Fruit fly (Drosophila melanogaster) whole organism, embryonic: ENCODE measurements around the gene CG6972.

Experiments used
- Aef1 ChIP-seq: fragments of 200-800 bp; sonication (Bioruptor generic); IDR thresholded peaks from 3 replicates; pipeline ENCODE4 v1.3.6; 2022; ENCODE audit warnings: missing biosample characterization, missing genetic modification characterization
- Antp ChIP-seq: fragments of 200-800 bp; sonication (Bioruptor generic); optimal IDR thresholded peaks from 3 replicates; lab custom pipeline; 2016; ENCODE audit warnings: missing biosample characterization, missing genetic modification characterization
- C15 ChIP-seq: fragments of 200-800 bp; sonication (Bioruptor generic); IDR thresholded peaks from 3 replicates; pipeline ENCODE4 v1.3.6; 2022; ENCODE audit warnings: missing biosample characterization, missing genetic modification characterization
- CG10267 ChIP-seq: fragments of 200-800 bp; sonication (Bioruptor generic); optimal IDR thresholded peaks from 2 replicates; lab custom pipeline; 2018; ENCODE audit warnings: missing biosample characterization, mild to moderate bottlenecking, missing genetic modification characterization, moderate library complexity
- CG10321 ChIP-seq: fragments of 200-800 bp; sonication (Bioruptor generic); IDR thresholded peaks from 2 replicates; pipeline ENCODE4 v1.3.6; 2022; ENCODE audit warnings: missing biosample characterization, missing genetic modification characterization
- CG10431 ChIP-seq: fragments of 200-800 bp; sonication (Bioruptor generic); optimal IDR thresholded peaks from 3 replicates; lab custom pipeline; 2018; ENCODE audit warnings: missing biosample characterization, mild to moderate bottlenecking, missing genetic modification characterization
- CG10959 ChIP-seq: fragments of 200-800 bp; sonication (Bioruptor generic); IDR thresholded peaks from 2 replicates; pipeline ENCODE4 v1.3.6; 2022; ENCODE audit warnings: missing biosample characterization, missing genetic modification characterization
- CG11093 ChIP-seq: fragments of 200-800 bp; sonication (Bioruptor generic); IDR thresholded peaks from 3 replicates; pipeline ENCODE4 v1.3.6; 2022; ENCODE audit warnings: missing biosample characterization, missing genetic modification characterization
- CG11560 ChIP-seq: fragments of 200-800 bp; sonication (Bioruptor generic); IDR thresholded peaks from 3 replicates; pipeline ENCODE4 v1.3.6; 2022; ENCODE audit warnings: missing biosample characterization, missing genetic modification characterization
- CG11695 ChIP-seq: fragments of 200-800 bp; sonication (Bioruptor generic); IDR thresholded peaks from 3 replicates; pipeline ENCODE4 v1.3.6; 2022; ENCODE audit warnings: missing biosample characterization, missing genetic modification characterization
- CG12391 ChIP-seq: fragments of 200-800 bp; sonication (Bioruptor generic); optimal IDR thresholded peaks from 3 replicates; lab custom pipeline; 2018; ENCODE audit warnings: missing biosample characterization, mild to moderate bottlenecking, missing genetic modification characterization, moderate library complexity
- CG14710 ChIP-seq: fragments of 200-800 bp; sonication (Bioruptor generic); optimal IDR thresholded peaks from 3 replicates; lab custom pipeline; 2019; ENCODE audit warnings: missing biosample characterization, mild to moderate bottlenecking, missing genetic modification characterization, moderate library complexity
- CG15479 ChIP-seq: fragments of 200-800 bp; sonication (Bioruptor generic); optimal IDR thresholded peaks from 3 replicates; lab custom pipeline; 2019; ENCODE audit warnings: missing biosample characterization, mild to moderate bottlenecking, missing genetic modification characterization, moderate library complexity
- CG17612 ChIP-seq: fragments of 200-800 bp; sonication (Bioruptor generic); IDR thresholded peaks from 2 replicates; pipeline ENCODE4 v1.3.6; 2022; ENCODE audit warnings: missing biosample characterization, missing genetic modification characterization
- CG1792 ChIP-seq: fragments of 200-800 bp; sonication (Bioruptor generic); optimal IDR thresholded peaks from 2 replicates; lab custom pipeline; 2016; ENCODE audit warnings: missing biosample characterization, missing genetic modification characterization
- CG30020 ChIP-seq: fragments of 200-800 bp; optimal IDR thresholded peaks from 2 replicates; lab custom pipeline; 2019; ENCODE audit warnings: missing biosample characterization, mild to moderate bottlenecking, missing genetic modification characterization, moderate library complexity
- CG30431 ChIP-seq: fragments of 200-800 bp; sonication (Bioruptor generic); optimal IDR thresholded peaks from 2 replicates; lab custom pipeline; 2017; ENCODE audit warnings: missing biosample characterization, missing genetic modification characterization
- CG31441 ChIP-seq: fragments of 200-800 bp; sonication (Bioruptor generic); IDR thresholded peaks from 2 replicates; pipeline ENCODE4 v1.3.6; 2022; ENCODE audit warnings: missing biosample characterization, missing genetic modification characterization
- CG32767 ChIP-seq: fragments of 200-800 bp; sonication (Bioruptor generic); IDR thresholded peaks from 2 replicates; pipeline ENCODE4 v1.3.6; 2022; ENCODE audit warnings: missing biosample characterization, missing genetic modification characterization
- CG3281 ChIP-seq: fragments of 200-800 bp; sonication (Bioruptor generic); optimal IDR thresholded peaks from 3 replicates; lab custom pipeline; 2017; ENCODE audit warnings: missing biosample characterization, mild to moderate bottlenecking, missing genetic modification characterization
- CG3407 ChIP-seq: fragments of 200-800 bp; sonication (Bioruptor generic); optimal IDR thresholded peaks from 2 replicates; lab custom pipeline; 2018; ENCODE audit warnings: missing biosample characterization, mild to moderate bottlenecking, missing genetic modification characterization
- CG34376 ChIP-seq: fragments of 200-800 bp; sonication (Bioruptor generic); optimal IDR thresholded peaks from 2 replicates; lab custom pipeline; 2018; ENCODE audit warnings: missing biosample characterization, mild to moderate bottlenecking, missing genetic modification characterization
- CG3726 ChIP-seq: fragments of 200-800 bp; sonication (Bioruptor generic); IDR thresholded peaks from 3 replicates; pipeline ENCODE4, ENCODE4 v1.3.6; 2022; ENCODE audit warnings: missing biosample characterization, missing genetic modification characterization
- CG4360 ChIP-seq: fragments of 200-800 bp; sonication (Bioruptor generic); IDR thresholded peaks from 2 replicates; pipeline ENCODE4 v1.3.6; 2022; ENCODE audit warnings: missing biosample characterization, missing genetic modification characterization
- CG6791 ChIP-seq: fragments of 200-800 bp; sonication (Bioruptor generic); IDR thresholded peaks from 3 replicates; pipeline ENCODE4 v1.3.6; 2022; ENCODE audit warnings: missing biosample characterization, missing genetic modification characterization; ENCODE audit not compliant: partially characterized antibody
- CG9437 ChIP-seq: fragments of 200-800 bp; sonication (Bioruptor generic); optimal IDR thresholded peaks from 2 replicates; lab custom pipeline; 2018; ENCODE audit warnings: missing biosample characterization, mild to moderate bottlenecking, missing genetic modification characterization
- CG9932 ChIP-seq: fragments of 200-800 bp; sonication (Bioruptor generic); IDR thresholded peaks from 2 replicates; pipeline ENCODE4 v1.3.6; 2022; ENCODE audit warnings: missing biosample characterization, missing genetic modification characterization
- CHES-1-like ChIP-seq: fragments of 200-800 bp; sonication (Bioruptor generic); optimal IDR thresholded peaks from 2 replicates; lab custom pipeline; 2016; ENCODE audit warnings: missing biosample characterization, missing genetic modification characterization
- CoRest ChIP-seq: fragments of 200-800 bp; sonication (Bioruptor generic); optimal IDR thresholded peaks from 3 replicates; lab custom pipeline; 2018; ENCODE audit warnings: missing biosample characterization, mild to moderate bottlenecking, missing genetic modification characterization, moderate library complexity
- Dp ChIP-seq: fragments of 200-800 bp; sonication (Bioruptor generic); optimal IDR thresholded peaks from 2 replicates; lab custom pipeline; 2018; ENCODE audit warnings: missing biosample characterization, mild to moderate bottlenecking, missing genetic modification characterization, moderate library complexity
- Dref ChIP-seq: fragments of 200-800 bp; sonication (Bioruptor generic); IDR thresholded peaks from 2 replicates; pipeline ENCODE4 v1.3.6; 2022; ENCODE audit warnings: missing biosample characterization, missing genetic modification characterization
- E2f1 ChIP-seq: fragments of 200-800 bp; sonication (Bioruptor generic); IDR thresholded peaks from 2 replicates; pipeline ENCODE4 v1.3.6; 2022; ENCODE audit warnings: missing biosample characterization, missing genetic modification characterization
- Fer3 ChIP-seq: fragments of 200-800 bp; sonication (Bioruptor generic); optimal IDR thresholded peaks from 2 replicates; lab custom pipeline; 2018; ENCODE audit warnings: missing biosample characterization, mild to moderate bottlenecking, missing genetic modification characterization, moderate library complexity
- Ptx1 ChIP-seq: fragments of 200-800 bp; sonication (Bioruptor generic); IDR thresholded peaks from 2 replicates; pipeline ENCODE4 v1.3.6; 2022; ENCODE audit warnings: missing biosample characterization, missing genetic modification characterization
- abd-A ChIP-seq: fragments of 200-800 bp; sonication (Bioruptor generic); optimal IDR thresholded peaks from 3 replicates; lab custom pipeline; 2019; ENCODE audit warnings: missing biosample characterization, mild to moderate bottlenecking, missing genetic modification characterization, moderate library complexity
- al ChIP-seq: fragments of 200-800 bp; sonication (Bioruptor generic); IDR thresholded peaks from 2 replicates; pipeline ENCODE4 v1.3.6; 2022; ENCODE audit warnings: missing biosample characterization, missing genetic modification characterization
- ash1 ChIP-seq: fragments of 200-800 bp; sonication (Bioruptor generic); optimal IDR thresholded peaks from 2 replicates; lab custom pipeline; 2018; ENCODE audit warnings: missing biosample characterization, mild to moderate bottlenecking, missing genetic modification characterization
- ci ChIP-seq: fragments of 200-800 bp; sonication (Bioruptor generic); IDR thresholded peaks from 3 replicates; pipeline ENCODE4 v1.3.6; 2022; ENCODE audit warnings: missing biosample characterization, missing genetic modification characterization
- cwo ChIP-seq: fragments of 200-800 bp; sonication (Bioruptor generic); optimal IDR thresholded peaks from 3 replicates; lab custom pipeline; 2017; ENCODE audit warnings: missing biosample characterization, missing genetic modification characterization, mild to moderate bottlenecking, moderate library complexity, missing genetic modification reagents
- danr ChIP-seq: fragments of 200-800 bp; sonication (Bioruptor generic); IDR thresholded peaks from 2 replicates; pipeline ENCODE4 v1.3.6; 2022; ENCODE audit warnings: missing biosample characterization, missing genetic modification characterization
- esg ChIP-seq: fragments of 200-800 bp; sonication (Bioruptor generic); conservative IDR thresholded peaks from 2 replicates; pipeline ENCODE4 v1.3.6; 2022; ENCODE audit warnings: missing biosample characterization, missing genetic modification characterization
- fd3F ChIP-seq: fragments of 200-800 bp; sonication (Bioruptor generic); optimal IDR thresholded peaks from 2 replicates; lab custom pipeline; 2018; ENCODE audit warnings: missing biosample characterization, mild to moderate bottlenecking, missing genetic modification characterization, moderate library complexity
- gcm ChIP-seq: fragments of 200-800 bp; sonication (Bioruptor generic); optimal IDR thresholded peaks from 2 replicates; lab custom pipeline; 2019; ENCODE audit warnings: missing biosample characterization, mild to moderate bottlenecking, missing genetic modification characterization, moderate library complexity
- nmo ChIP-seq: fragments of 200-800 bp; sonication (Bioruptor generic); optimal IDR thresholded peaks from 2 replicates; lab custom pipeline; 2018; ENCODE audit warnings: missing biosample characterization, mild to moderate bottlenecking, missing genetic modification characterization, moderate library complexity
- nom ChIP-seq: fragments of 200-800 bp; sonication (Bioruptor generic); optimal IDR thresholded peaks from 2 replicates; lab custom pipeline; 2017; ENCODE audit warnings: missing biosample characterization, missing genetic modification characterization, mild to moderate bottlenecking, moderate library complexity, missing genetic modification reagents
- ro ChIP-seq: fragments of 200-800 bp; sonication (Bioruptor generic); IDR thresholded peaks from 2 replicates; pipeline ENCODE4 v1.3.6; 2022; ENCODE audit warnings: missing biosample characterization, missing genetic modification characterization
- schlank ChIP-seq: fragments of 200-800 bp; sonication (Bioruptor generic); optimal IDR thresholded peaks from 2 replicates; lab custom pipeline; 2018; ENCODE audit warnings: missing biosample characterization, mild to moderate bottlenecking, missing genetic modification characterization
- scrt ChIP-seq: fragments of 200-800 bp; sonication (Bioruptor generic); optimal IDR thresholded peaks from 2 replicates; lab custom pipeline; 2018; ENCODE audit warnings: missing biosample characterization, mild to moderate bottlenecking, missing genetic modification characterization, moderate library complexity
- sens ChIP-seq: fragments of 200-800 bp; sonication (Bioruptor generic); peaks from one replicate; lab custom pipeline; 2016; ENCODE audit warnings: missing biosample characterization, missing genetic modification characterization
- slbo ChIP-seq: fragments of 200-800 bp; sonication (Bioruptor generic); IDR thresholded peaks from 2 replicates; pipeline ENCODE4 v1.3.6; 2022; ENCODE audit warnings: missing biosample characterization, missing genetic modification characterization
- wek ChIP-seq: fragments of 200-800 bp; sonication (Bioruptor generic); optimal IDR thresholded peaks from 3 replicates; lab custom pipeline; 2018; ENCODE audit warnings: missing biosample characterization, mild to moderate bottlenecking, missing genetic modification characterization, moderate library complexity

CG6972 gene

dm6 chr3R:22673528-22673959 is 28.3 kb upstream of the CG6972 start (continued):
- TF ChIP-seq sens (peak; percentile 98), CG11695 (GFP tag; lab: Robert Waterston, UW) (peak; percentile 62; the same call in 2 of the 3 replicates), CG3281 (GFP tag; lab: Kevin White, UChicago) (peak; percentile 57), nmo (GFP tag; lab: Kevin White, UChicago) (peak; percentile 84), CG12391 (tag; lab: Kevin White, UChicago) (peak; percentile 84), CG4360 (GFP tag; lab: Robert Waterston, UW) (no peak), CG9437 (GFP tag; lab: Kevin White, UChicago) (peak; percentile 54), fd3F (GFP tag; lab: Kevin White, UChicago) (no peak), gcm (GFP tag; lab: Kevin White, UChicago) (peak; percentile 80), CG31441 (GFP tag; lab: Robert Waterston, UW) (peak; percentile 81), CG14710 (peak; percentile 93), nom (GFP tag; lab: Kevin White, UChicago) (peak; percentile 30), slbo (GFP tag; lab: Robert Waterston, UW) (no peak), esg (no peak), Fer3 (tag; lab: Kevin White, UChicago) (peak; percentile 24), Ptx1 (GFP tag; lab: Robert Waterston, UW) (peak; percentile 64), CG34376 (GFP tag; lab: Kevin White, UChicago) (peak; percentile 27), Dref (no peak), CoRest (tag; lab: Kevin White, UChicago) (peak; percentile 83), abd-A (no peak), E2f1 (GFP tag; lab: Robert Waterston, UW) (peak; percentile 54), C15 (GFP tag; lab: Robert Waterston, UW) (no peak), CG10267 (tag; lab: Kevin White, UChicago) (peak; percentile 86), CG3407 (GFP tag; lab: Kevin White, UChicago) (peak; percentile 69), CG1792 (no peak), ash1 (GFP tag; lab: Kevin White, UChicago) (no peak), CG11093 (GFP tag; lab: Robert Waterston, UW) (0 out of 3 replicates have a peak, but pooled peaks have one; percentile 50), ci (no peak), wek (GFP tag; lab: Kevin White, UChicago) (no peak), CG11560 (tag; lab: Robert Waterston, UW) (0 out of 3 replicates have a peak, but pooled peaks have one; percentile 18), CG3726 (GFP tag; lab: Robert Waterston, UW) (no peak), Aef1 (GFP tag; lab: Robert Waterston, UW) (no peak), CG6791 (no peak), CG30431 (GFP tag; lab: Kevin White, UChicago) (peak; percentile 76), cwo (GFP tag; lab: Kevin White, UChicago) (peak; percentile 55), ro (GFP tag; lab: Robert Waterston, UW) (no peak; the same call in 1 of the 2 replicates), CG32767 (0 out of 2 replicates have a peak, but pooled peaks have one; percentile 19), CG10959 (peak; percentile 64), Antp (GFP tag; lab: Kevin White, UChicago) (peak; percentile 66), CG30020 (peak; percentile 35), CG17612 (GFP tag; lab: Robert Waterston, UW) (no peak), CHES-1-like (peak; percentile 71), CG15479 (peak; percentile 65), CG10321 (GFP tag; lab: Robert Waterston, UW) (no peak), scrt (GFP tag; lab: Kevin White, UChicago) (no peak), Dp (no peak), CG9932 (no peak), al (GFP tag; lab: Robert Waterston, UW) (no peak), schlank (no peak), danr (GFP tag; lab: Robert Waterston, UW) (no peak), CG10431 (GFP tag; lab: Kevin White, UChicago) (no peak)
